Worm (Caenorhabditis elegans) whole organism, L4/young adult: ENCODE data around the gene snx-6.
A peak's percentile ranks its signal among the peaks of the same experiment; 100 is the strongest.
"Not testable (repeated sequence)": the region's sequence is repeated elsewhere in the genome, so short reads cannot be mapped to it uniquely, and the experiment has no call there.

Experiments
- W03F9.2 ChIP-seq: fragments of 150-350 bp; optimal IDR thresholded peaks from 2 replicates; lab custom pipeline; 2014; ENCODE audit warnings: missing biosample characterization, missing genetic modification characterization
- dao-5 ChIP-seq: sonication (generic microtip); optimal IDR thresholded peaks from 2 replicates; lab custom pipeline; 2016; ENCODE audit warnings: missing genotype, missing genetic modification characterization, moderate library complexity, missing compliant biosample characterization
- him-1 ChIP-seq: sonication (generic microtip); optimal IDR thresholded peaks from 2 replicates; lab custom pipeline; 2016; ENCODE audit warnings: missing genotype, missing genetic modification reagents, missing genetic modification characterization, missing compliant biosample characterization

snx-6 gene

ce11 chrV:17931795-17932194 is 48.1 kb downstream of the snx-6 start:
- TF ChIP-seq W03F9.2, result no peak
- no peak for TF ChIP-seq dao-5 (tag; lab: Kevin White, UChicago)

DNA sequence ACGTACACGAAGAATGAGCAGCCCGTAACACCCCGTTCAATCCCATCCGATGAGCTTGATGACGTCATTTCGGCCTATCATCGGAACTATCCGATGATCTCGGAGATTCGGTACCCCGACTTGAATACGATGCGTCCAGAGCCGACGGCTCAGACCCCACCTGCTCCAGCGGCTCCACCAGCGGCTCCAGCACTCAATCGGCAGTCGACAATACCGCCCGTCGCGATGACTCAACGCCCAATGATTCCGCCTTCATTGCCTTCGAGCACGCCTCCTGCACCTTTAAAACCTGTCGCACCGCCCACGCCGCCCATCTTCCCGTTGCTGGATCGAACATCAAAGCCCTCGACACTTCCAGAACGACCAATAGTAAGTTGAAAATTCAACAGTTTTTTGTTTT is 51.8 kb downstream of the snx-6 start:
- TF ChIP-seq W03F9.2 (no peak), him-1 (tag; lab: Kevin White, UChicago) (no peak), dao-5 (tag; lab: Kevin White, UChicago) (no peak)

DNA sequence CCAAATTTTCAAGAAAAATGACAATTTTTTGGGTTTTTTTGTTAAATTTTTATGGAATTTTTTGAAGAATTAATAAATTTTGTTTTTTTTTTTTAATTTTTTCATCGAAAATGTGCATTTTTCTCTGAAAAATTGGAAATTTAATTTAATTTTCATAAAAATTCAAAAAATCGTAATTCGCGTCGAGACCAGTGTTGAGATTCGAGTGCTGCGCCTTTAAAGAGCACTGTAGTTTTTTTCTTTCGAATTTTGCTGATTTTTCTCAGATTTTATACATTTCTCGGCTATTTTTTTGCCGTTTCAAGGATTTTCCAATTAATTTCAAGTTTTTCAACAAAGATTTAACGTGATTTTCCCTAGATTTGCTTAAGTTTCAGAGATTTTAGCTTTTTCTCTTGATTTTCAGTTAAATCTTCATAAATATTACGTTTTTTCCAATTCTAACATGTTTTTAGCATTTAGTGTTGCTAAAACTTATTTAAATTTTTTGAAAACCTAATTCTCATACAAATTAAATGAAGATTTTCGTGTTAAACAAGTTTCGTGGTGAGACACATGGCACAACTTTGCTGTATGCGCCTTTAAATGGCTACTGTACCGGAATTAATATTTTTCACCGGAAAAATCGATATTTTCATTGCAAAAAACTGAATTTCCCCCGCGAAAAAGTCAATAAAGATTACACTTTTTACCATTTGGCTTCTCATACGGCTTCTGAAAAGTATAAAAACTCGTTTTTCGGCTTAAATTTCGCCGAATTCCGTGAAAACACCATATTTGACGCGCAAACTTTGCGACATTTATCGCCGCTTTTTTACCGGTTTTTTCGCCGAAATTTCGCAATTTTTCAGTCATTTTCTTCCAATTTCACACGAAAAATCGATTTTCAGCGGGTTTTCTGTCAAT is 55.5 kb downstream of the snx-6 start, which contains the start of gene usp-50:
Gene usp-50 (plus strand): TSS at position 822 of the 906 bp plus-strand sequence.
- not testable (repeated sequence) for TF ChIP-seq dao-5 (tag; lab: Kevin White, UChicago); W03F9.2; him-1 (tag; lab: Kevin White, UChicago)

DNA sequence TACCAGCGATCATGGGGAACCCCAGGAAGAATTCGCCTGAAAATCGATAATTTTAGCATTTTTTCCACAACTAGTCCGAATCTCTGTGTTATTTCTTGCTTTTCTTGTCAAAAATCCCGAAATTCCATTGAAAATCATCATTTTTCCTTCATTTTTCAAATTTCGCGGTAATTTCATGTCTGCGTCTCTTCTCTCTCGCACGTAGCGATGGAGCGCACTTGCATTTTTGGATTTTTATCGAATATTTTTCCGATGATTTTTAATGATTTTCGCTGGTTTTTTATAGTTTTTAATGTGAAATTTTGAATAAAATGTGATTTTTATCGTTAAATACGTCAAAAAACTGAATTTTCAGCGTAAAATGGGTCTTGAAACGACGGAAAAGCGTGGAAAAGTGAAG is 58.5 kb downstream of the snx-6 start, which contains the start of gene E01B7.2:
Gene E01B7.2 (plus strand): TSS at position 350 of the 400 bp plus-strand sequence.
- TF ChIP-seq him-1 (tag; lab: Kevin White, UChicago) (no peak), W03F9.2 (peak; percentile 26), dao-5 (tag; lab: Kevin White, UChicago) (no peak)

DNA sequence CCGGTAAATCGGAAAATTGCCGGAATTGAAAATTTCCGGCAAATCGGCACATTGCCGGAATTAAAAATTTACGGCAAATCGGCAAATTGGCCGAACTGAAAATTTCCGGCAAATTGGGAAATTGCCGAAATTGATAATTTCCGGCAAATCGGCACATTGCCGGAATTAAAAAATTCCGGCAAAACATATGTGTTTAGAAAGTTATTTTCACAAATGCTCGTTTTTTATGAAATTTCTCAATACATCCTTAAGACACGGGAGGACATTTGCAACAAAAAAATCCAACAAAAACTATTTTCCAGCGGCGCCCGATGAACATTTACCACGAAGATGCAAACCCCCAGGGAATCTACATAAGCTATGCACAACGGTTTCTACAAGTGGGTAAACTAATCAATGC is 61.2 kb downstream of the snx-6 start, which contains the start of gene C06H5.8:
Gene C06H5.8 (plus strand): TSS at position 301 of the 400 bp plus-strand sequence.
- TF ChIP-seq dao-5 (tag; lab: Kevin White, UChicago), result no peak
- TF ChIP-seq W03F9.2, result no peak
- TF ChIP-seq him-1 (tag; lab: Kevin White, UChicago), result no peak
